Worm (Caenorhabditis elegans) whole organism, young adult: ENCODE data around the gene W08F4.5.

ENCODE experiments used
- Y53G8AR.9 ChIP-seq: fragments of 200-800 bp; sonication (Bioruptor generic); conservative IDR thresholded peaks from 2 replicates; pipeline ENCODE4 v1.3.6; 2022; ENCODE audit warnings: missing genetic modification reagents, missing genetic modification characterization, missing compliant biosample characterization
- nfya-2 ChIP-seq: fragments of 200-800 bp; sonication (Bioruptor generic); IDR thresholded peaks from 2 replicates; pipeline ENCODE4 v1.3.6; 2022; ENCODE audit warnings: missing genetic modification reagents, missing genetic modification characterization, missing compliant biosample characterization
- snpc-4 ChIP-seq, 5 experiments: fragments of 150-350 bp in 1 of 5; sonication (generic microtip) in 4 of 5; optimal IDR thresholded peaks; 2 replicates each; lab custom pipeline; 2014 to 2018; ENCODE audit warnings: missing genetic modification characterization in 5 of 5, missing biosample characterization in 3 of 5, antibody characterized with exemption in 2 of 5, mild to moderate bottlenecking in 2 of 5, missing compliant biosample characterization in 2 of 5, missing genotype in 2 of 5, moderate library complexity in 2 of 5, missing genetic modification reagents in 1 of 5

DNA sequence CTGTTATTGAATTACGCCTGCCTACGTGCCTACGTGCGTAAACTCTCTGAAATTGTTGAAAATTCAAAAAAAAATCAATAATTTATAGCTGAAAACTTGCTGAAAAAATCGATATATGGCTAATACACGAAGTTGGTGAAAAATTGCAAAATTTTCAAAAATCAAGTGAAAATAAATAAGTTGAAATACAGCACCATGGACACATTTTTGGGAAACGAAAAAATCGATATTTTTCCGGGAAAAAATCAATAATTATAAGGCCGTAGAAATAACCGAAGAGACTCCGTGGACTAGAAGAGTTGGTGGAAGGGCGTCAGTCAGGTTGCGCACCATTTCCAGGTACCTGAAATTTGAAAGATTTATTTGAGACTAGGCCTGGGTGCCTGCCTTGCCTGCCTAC is 46.0 kb upstream of the W08F4.5 start:
- TF ChIP-seq snpc-4 (GFP tag; optimal IDR thresholded peaks at IDR 0.05; lab: Kevin White, UChicago) = no peak
- no peak for TF ChIP-seq snpc-4 (tag; optimal IDR thresholded peaks at IDR 0.05; lab: Kevin White, UChicago)
- TF ChIP-seq nfya-2 (GFP tag; lab: Robert Waterston, UW) = no peak
- TF ChIP-seq Y53G8AR.9 (GFP tag; lab: Robert Waterston, UW) = no peak
